Worm (Caenorhabditis elegans) whole organism, midembryonic: ENCODE measurements around the gene F56D1.1.

Experiments
- T22C8.4 ChIP-seq: fragments of 200-800 bp; sonication (Bioruptor generic); IDR thresholded peaks from 2 replicates; pipeline ENCODE4 v1.3.6; 2022; ENCODE audit warnings: missing genetic modification characterization, missing compliant biosample characterization
- cog-1 ChIP-seq: sonication (generic microtip); optimal IDR thresholded peaks from 2 replicates; lab custom pipeline; 2016; ENCODE audit warnings: missing genetic modification characterization, missing compliant biosample characterization
- flt-1 ChIP-seq: fragments of 200-800 bp; sonication (Bioruptor generic); IDR thresholded peaks from 2 replicates; pipeline ENCODE4 v1.3.6; 2022; ENCODE audit warnings: missing genetic modification characterization, missing compliant biosample characterization
- klf-2 ChIP-seq: fragments of 200-800 bp; sonication (Bioruptor generic); conservative IDR thresholded peaks from 2 replicates; pipeline ENCODE4 v1.3.6; 2022; ENCODE audit warnings: missing genetic modification reagents, missing genetic modification characterization, missing compliant biosample characterization
- med-1 ChIP-seq: sonication (generic microtip); optimal IDR thresholded peaks from 2 replicates; lab custom pipeline; 2017; ENCODE audit warnings: missing genetic modification characterization, mild to moderate bottlenecking, missing compliant biosample characterization, antibody characterized with exemption, missing genetic modification reagents; ENCODE audit not compliant: insufficient read depth
- ref-1 ChIP-seq: fragments of 200-800 bp; sonication (Bioruptor generic); conservative IDR thresholded peaks from 2 replicates; pipeline ENCODE4 v1.3.6; 2022; ENCODE audit warnings: missing genetic modification reagents, missing genetic modification characterization, missing compliant biosample characterization
- tab-1 ChIP-seq: fragments of 200-800 bp; sonication (Bioruptor generic); IDR thresholded peaks from 2 replicates; pipeline ENCODE4 v1.3.6; 2022; ENCODE audit warnings: missing genetic modification characterization, missing compliant biosample characterization
- ztf-23 ChIP-seq: fragments of 200-800 bp; sonication (Bioruptor generic); IDR thresholded peaks from 2 replicates; pipeline ENCODE4 v1.3.6; 2022; ENCODE audit warnings: missing genetic modification reagents, missing genetic modification characterization, missing compliant biosample characterization
- ztf-29 ChIP-seq: fragments of 200-800 bp; sonication (Bioruptor generic); IDR thresholded peaks from 2 replicates; pipeline ENCODE4 v1.3.6; 2022; ENCODE audit warnings: missing genetic modification reagents, missing genetic modification characterization, missing compliant biosample characterization

The F56D1.1 gene

ce11 chrII:5478318-5478717 is at the start of gene F56D1.1:
TSS of gene F56D1.1 (plus strand) at chrII:5478618.
- TF ChIP-seq ztf-29 (GFP tag; lab: Robert Waterston, UW) (no peak), flt-1 (no peak)

ce11 chrII:5429522-5430257 is 48.7 kb upstream of the F56D1.1 start, which contains the start of the genes F07F6.4 and F07F6.2:
TSS of gene F07F6.4 (minus strand) at chrII:5429572.
TSS of gene F07F6.2 (plus strand) at chrII:5430207.
- TF ChIP-seq med-1 (GFP tag; lab: Kevin White, UChicago) (no peak), flt-1 (no peak), klf-2 (GFP tag; lab: Robert Waterston, UW) (no peak), cog-1 (no peak), T22C8.4 (GFP tag; lab: Robert Waterston, UW) (no peak), ztf-29 (GFP tag; lab: Robert Waterston, UW) (no peak), ref-1 (GFP tag; lab: Robert Waterston, UW) (no peak), tab-1 (no peak), ztf-23 (GFP tag; lab: Robert Waterston, UW) (no peak)

ce11 chrII:5433069-5433468 is 45.3 kb upstream of the F56D1.1 start, which contains the start of gene srx-114:
TSS of gene srx-114 (minus strand) at chrII:5433169.
- no peak for TF ChIP-seq ztf-29 (GFP tag; lab: Robert Waterston, UW)
- TF ChIP-seq tab-1, result no peak
- TF ChIP-seq T22C8.4 (GFP tag; lab: Robert Waterston, UW), result no peak
- no peak for TF ChIP-seq ztf-23 (GFP tag; lab: Robert Waterston, UW)
- no peak for TF ChIP-seq klf-2 (GFP tag; lab: Robert Waterston, UW)
- no peak for TF ChIP-seq med-1 (GFP tag; lab: Kevin White, UChicago)
- TF ChIP-seq flt-1, result no peak
- TF ChIP-seq cog-1, result no peak
- no peak for TF ChIP-seq ref-1 (GFP tag; lab: Robert Waterston, UW)

- TF ChIP-seq ztf-23 (GFP tag; lab: Robert Waterston, UW) (no peak), tab-1 (no peak), klf-2 (GFP tag; lab: Robert Waterston, UW) (no peak), ztf-29 (GFP tag; lab: Robert Waterston, UW) (no peak), cog-1 (no peak), flt-1 (no peak), T22C8.4 (GFP tag; lab: Robert Waterston, UW) (no peak), ref-1 (GFP tag; lab: Robert Waterston, UW) (no peak), med-1 (GFP tag; lab: Kevin White, UChicago) (no peak)
These were observed 41.6 kb upstream of the F56D1.1 start, which contains the start of gene dct-5 for ce11 chrII:5436833-5437232. TSS of gene dct-5 (minus strand) at chrII:5436933.

- no peak for TF ChIP-seq cog-1
- no peak for TF ChIP-seq tab-1
- no peak for TF ChIP-seq ztf-29 (GFP tag; lab: Robert Waterston, UW)
- TF ChIP-seq T22C8.4 (GFP tag; lab: Robert Waterston, UW), result no peak
- TF ChIP-seq flt-1, result no peak
- no peak for TF ChIP-seq ztf-23 (GFP tag; lab: Robert Waterston, UW)
- TF ChIP-seq med-1 (GFP tag; lab: Kevin White, UChicago), result no peak
- TF ChIP-seq klf-2 (GFP tag; lab: Robert Waterston, UW), result no peak
- TF ChIP-seq ref-1 (GFP tag; lab: Robert Waterston, UW), result no peak
These were observed 40.8 kb upstream of the F56D1.1 start, which contains the start of gene F07F6.1 for ce11 chrII:5437586-5437985. TSS of gene F07F6.1 (plus strand) at chrII:5437886.

ce11 chrII:5446506-5446905 is 31.9 kb upstream of the F56D1.1 start, which contains the start of gene nmr-1:
TSS of gene nmr-1 (minus strand) at chrII:5446606.
- no peak for TF ChIP-seq cog-1
- no peak for TF ChIP-seq ztf-23 (GFP tag; lab: Robert Waterston, UW)
- no peak for TF ChIP-seq tab-1
- no peak for TF ChIP-seq klf-2 (GFP tag; lab: Robert Waterston, UW)
- TF ChIP-seq med-1 (GFP tag; lab: Kevin White, UChicago), result no peak
- TF ChIP-seq ref-1 (GFP tag; lab: Robert Waterston, UW), result no peak
- no peak for TF ChIP-seq ztf-29 (GFP tag; lab: Robert Waterston, UW)
- no peak for TF ChIP-seq T22C8.4 (GFP tag; lab: Robert Waterston, UW)
- TF ChIP-seq flt-1, result no peak

- TF ChIP-seq klf-2 (GFP tag; lab: Robert Waterston, UW) (no peak), flt-1 (no peak), ref-1 (GFP tag; lab: Robert Waterston, UW) (no peak), cog-1 (no peak), med-1 (GFP tag; lab: Kevin White, UChicago) (no peak), ztf-29 (GFP tag; lab: Robert Waterston, UW) (no peak), T22C8.4 (GFP tag; lab: Robert Waterston, UW) (no peak), tab-1 (no peak)
These were observed 31.0 kb upstream of the F56D1.1 start, which contains the start of gene cex-1 for ce11 chrII:5447381-5447780. TSS of gene cex-1 (plus strand) at chrII:5447681.

ce11 chrII:5449219-5449618 is 29.2 kb upstream of the F56D1.1 start:
- TF ChIP-seq cog-1 (no peak), ztf-29 (GFP tag; lab: Robert Waterston, UW) (no peak), flt-1 (no peak), ztf-23 (GFP tag; lab: Robert Waterston, UW) (no peak), ref-1 (GFP tag; lab: Robert Waterston, UW) (no peak), T22C8.4 (GFP tag; lab: Robert Waterston, UW) (no peak), med-1 (GFP tag; lab: Kevin White, UChicago) (no peak), klf-2 (GFP tag; lab: Robert Waterston, UW) (no peak), tab-1 (no peak)

- TF ChIP-seq T22C8.4 (GFP tag; lab: Robert Waterston, UW) (no peak), ztf-29 (GFP tag; lab: Robert Waterston, UW) (no peak), tab-1 (no peak), ref-1 (GFP tag; lab: Robert Waterston, UW) (no peak), med-1 (GFP tag; lab: Kevin White, UChicago) (no peak), flt-1 (no peak), ztf-23 (GFP tag; lab: Robert Waterston, UW) (no peak), klf-2 (GFP tag; lab: Robert Waterston, UW) (no peak), cog-1 (no peak)
These were observed 28.8 kb upstream of the F56D1.1 start for ce11 chrII:5449620-5450019.
